Worm (Caenorhabditis elegans) whole organism, L1 larva: ENCODE results near the gene D1086.17.
A peak's percentile ranks its signal among the peaks of the same experiment; 100 is the strongest.
"Not testable (repeated sequence)": the region's sequence is repeated elsewhere in the genome, so short reads cannot be mapped to it uniquely, and the experiment has no call there.

Source experiments
- ceh-88 ChIP-seq: fragments of 200-800 bp; sonication (Bioruptor generic); IDR thresholded peaks from 2 replicates; pipeline ENCODE4 v1.3.6; 2022; ENCODE audit warnings: missing genetic modification characterization, missing compliant biosample characterization
- dpl-1 ChIP-seq, 3 experiments: fragments of 150-350 bp in 2 of 3; sonication (generic microtip) in 1 of 3; optimal IDR thresholded peaks; 2 replicates each; lab custom pipeline; 2014 to 2017; ENCODE audit warnings: missing biosample characterization in 3 of 3, missing genetic modification characterization in 3 of 3, missing genetic modification reagents in 3 of 3
- egl-27 ChIP-seq, 2 experiments: fragments of 150-350 bp in 1 of 2; sonication (generic microtip); optimal IDR thresholded peaks; 3 replicates each; lab custom pipeline; 2017 to 2018; ENCODE audit warnings: missing biosample characterization in 2 of 2, missing genetic modification characterization in 2 of 2, missing genetic modification reagents in 2 of 2
- fkh-8 ChIP-seq: sonication (generic microtip); optimal IDR thresholded peaks from 2 replicates; lab custom pipeline; 2016; ENCODE audit warnings: mild to moderate bottlenecking, missing genetic modification characterization, missing compliant biosample characterization
- mdl-1 ChIP-seq, 2 experiments: fragments of 150-350 bp; optimal IDR thresholded peaks; 2 replicates each; lab custom pipeline; 2014 to 2017; ENCODE audit warnings: missing biosample characterization in 2 of 2, missing genetic modification characterization in 2 of 2, inconsistent platforms in 1 of 2
- nhr-237 ChIP-seq: fragments of 150-350 bp; optimal IDR thresholded peaks from 2 replicates; lab custom pipeline; 2014; ENCODE audit warnings: missing biosample characterization, missing genetic modification characterization
- skn-1 ChIP-seq: fragments of 150-350 bp; optimal IDR thresholded peaks from 2 replicates; lab custom pipeline; 2014; ENCODE audit warnings: missing biosample characterization, missing genetic modification characterization
- sptf-1 ChIP-seq: fragments of 150-350 bp; optimal IDR thresholded peaks from 2 replicates; lab custom pipeline; 2014; ENCODE audit warnings: missing biosample characterization, missing genetic modification characterization
- xbp-1 ChIP-seq: sonication (generic microtip); optimal IDR thresholded peaks from 2 replicates; lab custom pipeline; 2016; ENCODE audit warnings: missing genetic modification characterization, missing compliant biosample characterization

DNA sequence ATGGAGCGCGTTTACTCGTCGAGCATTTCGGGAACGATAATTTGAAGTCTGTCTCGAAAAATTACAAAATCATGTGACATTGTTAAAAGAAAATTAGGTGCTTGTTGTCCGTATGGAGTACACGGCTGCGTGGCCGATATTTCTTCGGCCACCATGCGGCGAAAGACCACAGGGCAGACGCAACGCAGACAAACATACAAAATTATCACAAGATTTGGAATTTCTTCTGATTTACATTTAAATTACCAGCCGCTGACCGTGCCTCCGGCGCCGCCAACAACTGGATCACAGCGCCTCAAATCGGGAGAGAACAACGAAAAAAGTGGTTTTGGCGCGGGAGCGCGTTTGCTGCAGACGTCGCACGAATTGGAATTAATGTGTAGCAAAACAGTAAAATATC is 12.6 kb upstream of the D1086.17 start:
- TF ChIP-seq egl-27 (tag; optimal IDR thresholded peaks at IDR 0.05; lab: Kevin White, UChicago), result peak in 1 of 2 experiments; percentile 4
- TF ChIP-seq sptf-1, result not testable (repeated sequence)
- TF ChIP-seq dpl-1 (GFP tag; optimal IDR thresholded peaks at IDR 0.05; lab: Kevin White, UChicago), result peak; percentile 80 to 87 (median 81)
- peak; percentile 62 for TF ChIP-seq skn-1 (tag; lab: Kevin White, UChicago)
- TF ChIP-seq nhr-237 (tag; lab: Kevin White, UChicago), result peak; percentile 63
- TF ChIP-seq fkh-8 (tag; lab: Kevin White, UChicago), result peak; percentile 97
- TF ChIP-seq xbp-1 (tag; lab: Kevin White, UChicago), result peak; percentile 96
- peak; percentile 99 for TF ChIP-seq ceh-88 (GFP tag; lab: Robert Waterston, UW)
- peak in 1 of 2 experiments; percentile 90 for TF ChIP-seq mdl-1 (tag; optimal IDR thresholded peaks at IDR 0.05; lab: Kevin White, UChicago)
